Worm (Caenorhabditis elegans): ENCODE results near the gene T28A11.20.

The T28A11.20 gene

ce11 chrV:3250153-3250552 lies 22.9 kb downstream of the T28A11.20 start, which contains the start of gene T28A11.13:
Gene T28A11.13 (minus strand): TSS chrV:3250253.
- no peak for TF ChIP-seq ceh-36 (tag; optimal IDR thresholded peaks at IDR 0.05)

ce11 chrV:3247515-3247914 lies 25.5 kb downstream of the T28A11.20 start, which contains the start of gene srj-8:
Gene srj-8 (plus strand): TSS chrV:3247815.
- TF ChIP-seq ceh-13 (GFP tag; optimal IDR thresholded peaks at IDR 0.05) (no peak), aly-1 (tag; optimal IDR thresholded peaks at IDR 0.05) (no peak), tra-4 (tag; optimal IDR thresholded peaks at IDR 0.05) (no peak), hmg-4 (GFP tag; optimal IDR thresholded peaks at IDR 0.05) (no peak), sea-1 (GFP tag; conservative IDR thresholded peaks at IDR 0.05) (no peak), ama-1 (optimal IDR thresholded peaks at IDR 0.05) (no peak), tbx-11 (GFP tag; IDR thresholded peaks at IDR 0.05) (no peak), F13C5.2 (tag; optimal IDR thresholded peaks at IDR 0.05) (no peak), scrt-1 (GFP tag; IDR thresholded peaks at IDR 0.05) (no peak), tbx-37 (GFP tag; conservative IDR thresholded peaks at IDR 0.05) (no peak), ceh-36 (tag; optimal IDR thresholded peaks at IDR 0.05) (no peak), ets-7 (tag; optimal IDR thresholded peaks at IDR 0.05) (no peak), pes-1 (GFP tag; IDR thresholded peaks at IDR 0.05) (no peak), hnd-1 (tag; optimal IDR thresholded peaks at IDR 0.05) (no peak), flt-1 (GFP tag; IDR thresholded peaks at IDR 0.05) (no peak), B0310.2 (tag; optimal IDR thresholded peaks at IDR 0.05) (no peak), hmbx-1 (tag; optimal IDR thresholded peaks at IDR 0.05) (no peak)

- no peak for TF ChIP-seq pes-1 (GFP tag; IDR thresholded peaks at IDR 0.05)
- TF ChIP-seq sea-1 (GFP tag; conservative IDR thresholded peaks at IDR 0.05) = no peak
- no peak for TF ChIP-seq ceh-36 (tag; optimal IDR thresholded peaks at IDR 0.05)
- no peak for TF ChIP-seq ets-7 (tag; optimal IDR thresholded peaks at IDR 0.05)
- TF ChIP-seq hnd-1 (tag; optimal IDR thresholded peaks at IDR 0.05) = no peak
Observed at ce11 chrV:3244703-3245102, 28.4 kb downstream of the T28A11.20 start, which contains the start of gene srj-7. Gene srj-7 (plus strand): TSS chrV:3245003.

- TF ChIP-seq ets-7 (tag; optimal IDR thresholded peaks at IDR 0.05) = no peak
- TF ChIP-seq ama-1 (optimal IDR thresholded peaks at IDR 0.05) = no peak
- TF ChIP-seq sea-1 (GFP tag; conservative IDR thresholded peaks at IDR 0.05) = no peak
- no peak for TF ChIP-seq tbx-37 (GFP tag; conservative IDR thresholded peaks at IDR 0.05)
- no peak for TF ChIP-seq B0310.2 (tag; optimal IDR thresholded peaks at IDR 0.05)
- TF ChIP-seq aly-1 (tag; optimal IDR thresholded peaks at IDR 0.05) = no peak
- no peak for TF ChIP-seq pes-1 (GFP tag; IDR thresholded peaks at IDR 0.05)
- no peak for TF ChIP-seq ceh-36 (tag; optimal IDR thresholded peaks at IDR 0.05)
- TF ChIP-seq ceh-13 (GFP tag; optimal IDR thresholded peaks at IDR 0.05) = no peak
- TF ChIP-seq flt-1 (GFP tag; IDR thresholded peaks at IDR 0.05) = no peak
- no peak for TF ChIP-seq hmg-4 (GFP tag; optimal IDR thresholded peaks at IDR 0.05)
- no peak for TF ChIP-seq tbx-11 (GFP tag; IDR thresholded peaks at IDR 0.05)
- no peak for TF ChIP-seq scrt-1 (GFP tag; IDR thresholded peaks at IDR 0.05)
- no peak for TF ChIP-seq tra-4 (tag; optimal IDR thresholded peaks at IDR 0.05)
Observed at ce11 chrV:3242984-3243383, 30.1 kb downstream of the T28A11.20 start, which contains the start of gene gst-23. Gene gst-23 (plus strand): TSS chrV:3243284.

ce11 chrV:3241175-3241574 lies 31.9 kb downstream of the T28A11.20 start, which contains the start of gene srj-11:
Gene srj-11 (plus strand): TSS chrV:3241424.
- no peak for TF ChIP-seq sea-1 (GFP tag; conservative IDR thresholded peaks at IDR 0.05)
- no peak for TF ChIP-seq aly-1 (tag; optimal IDR thresholded peaks at IDR 0.05)
- no peak for TF ChIP-seq ama-1 (optimal IDR thresholded peaks at IDR 0.05)
- TF ChIP-seq pes-1 (GFP tag; IDR thresholded peaks at IDR 0.05) = no peak
- no peak for TF ChIP-seq flt-1 (GFP tag; IDR thresholded peaks at IDR 0.05)
- no peak for TF ChIP-seq tbx-37 (GFP tag; conservative IDR thresholded peaks at IDR 0.05)
- TF ChIP-seq ceh-36 (tag; optimal IDR thresholded peaks at IDR 0.05) = no peak
- TF ChIP-seq ets-7 (tag; optimal IDR thresholded peaks at IDR 0.05) = no peak
- no peak for TF ChIP-seq hmbx-1 (tag; optimal IDR thresholded peaks at IDR 0.05)
- TF ChIP-seq B0310.2 (tag; optimal IDR thresholded peaks at IDR 0.05) = no peak
- no peak for TF ChIP-seq hnd-1 (tag; optimal IDR thresholded peaks at IDR 0.05)
- TF ChIP-seq scrt-1 (GFP tag; IDR thresholded peaks at IDR 0.05) = no peak
- no peak for TF ChIP-seq hmg-4 (GFP tag; optimal IDR thresholded peaks at IDR 0.05)
- no peak for TF ChIP-seq ceh-13 (GFP tag; optimal IDR thresholded peaks at IDR 0.05)
- TF ChIP-seq tra-4 (tag; optimal IDR thresholded peaks at IDR 0.05) = no peak
- TF ChIP-seq tbx-11 (GFP tag; IDR thresholded peaks at IDR 0.05) = no peak

- TF ChIP-seq tbx-11 (GFP tag; IDR thresholded peaks at IDR 0.05) = no peak
- TF ChIP-seq aly-1 (tag; optimal IDR thresholded peaks at IDR 0.05) = no peak
- no peak for TF ChIP-seq tra-4 (tag; optimal IDR thresholded peaks at IDR 0.05)
- TF ChIP-seq B0310.2 (tag; optimal IDR thresholded peaks at IDR 0.05) = no peak
- TF ChIP-seq hmg-4 (GFP tag; optimal IDR thresholded peaks at IDR 0.05) = no peak
- no peak for TF ChIP-seq flt-1 (GFP tag; IDR thresholded peaks at IDR 0.05)
- TF ChIP-seq ets-7 (tag; optimal IDR thresholded peaks at IDR 0.05) = no peak
- no peak for TF ChIP-seq scrt-1 (GFP tag; IDR thresholded peaks at IDR 0.05)
- no peak for TF ChIP-seq hnd-1 (tag; optimal IDR thresholded peaks at IDR 0.05)
- no peak for TF ChIP-seq F13C5.2 (tag; optimal IDR thresholded peaks at IDR 0.05)
- no peak for TF ChIP-seq sea-1 (GFP tag; conservative IDR thresholded peaks at IDR 0.05)
- TF ChIP-seq ceh-36 (tag; optimal IDR thresholded peaks at IDR 0.05) = no peak
- no peak for TF ChIP-seq pes-1 (GFP tag; IDR thresholded peaks at IDR 0.05)
- no peak for TF ChIP-seq hmbx-1 (tag; optimal IDR thresholded peaks at IDR 0.05)
- TF ChIP-seq tbx-37 (GFP tag; conservative IDR thresholded peaks at IDR 0.05) = no peak
Observed at ce11 chrV:3236610-3237009, 36.4 kb downstream of the T28A11.20 start, which contains the start of the genes K08D9.9 and str-16. Gene K08D9.9 (minus strand): TSS chrV:3236710. Gene str-16 (plus strand): TSS chrV:3236875.

- TF ChIP-seq F13C5.2 (tag; optimal IDR thresholded peaks at IDR 0.05) (no peak), ama-1 (optimal IDR thresholded peaks at IDR 0.05) (no peak), hmg-4 (GFP tag; optimal IDR thresholded peaks at IDR 0.05) (no peak), scrt-1 (GFP tag; IDR thresholded peaks at IDR 0.05) (no peak), hnd-1 (tag; optimal IDR thresholded peaks at IDR 0.05) (no peak), B0310.2 (tag; optimal IDR thresholded peaks at IDR 0.05) (no peak), pes-1 (GFP tag; IDR thresholded peaks at IDR 0.05) (no peak), hmbx-1 (tag; optimal IDR thresholded peaks at IDR 0.05) (no peak), aly-1 (tag; optimal IDR thresholded peaks at IDR 0.05) (no peak), tra-4 (tag; optimal IDR thresholded peaks at IDR 0.05) (no peak), sea-1 (GFP tag; conservative IDR thresholded peaks at IDR 0.05) (no peak), ceh-13 (GFP tag; optimal IDR thresholded peaks at IDR 0.05) (no peak), flt-1 (GFP tag; IDR thresholded peaks at IDR 0.05) (no peak), tbx-37 (GFP tag; conservative IDR thresholded peaks at IDR 0.05) (no peak)
Observed at ce11 chrV:3234887-3235286, 38.2 kb downstream of the T28A11.20 start, which contains the start of gene K08D9.6. Gene K08D9.6 (minus strand): TSS chrV:3234987.

Measured in whole organism, early embryonic.